Fruit fly (Drosophila melanogaster) whole organism, embryonic: Measurements from ENCODE around the gene EMC6.
A peak's percentile ranks its signal among the peaks of the same experiment; 100 is the strongest.

ENCODE experiments used
- Atf-2 ChIP-seq: fragments of 200-800 bp; sonication (Bioruptor generic); optimal IDR thresholded peaks from 2 replicates; lab custom pipeline; 2016; ENCODE audit warnings: missing biosample characterization, missing genetic modification characterization
- CG10979 ChIP-seq: fragments of 200-800 bp; sonication (Bioruptor generic); optimal IDR thresholded peaks from 2 replicates; lab custom pipeline; 2018; ENCODE audit warnings: missing biosample characterization, mild to moderate bottlenecking, missing genetic modification characterization, moderate library complexity
- CG11504 ChIP-seq: fragments of 200-800 bp; sonication (Bioruptor generic); optimal IDR thresholded peaks from 3 replicates; lab custom pipeline; 2019; ENCODE audit warnings: missing biosample characterization, mild to moderate bottlenecking, missing genetic modification characterization, moderate library complexity
- CG12769 ChIP-seq: fragments of 200-800 bp; sonication (Bioruptor generic); optimal IDR thresholded peaks from 2 replicates; lab custom pipeline; 2019; ENCODE audit warnings: missing biosample characterization, mild to moderate bottlenecking, missing genetic modification characterization, moderate library complexity
- CG13624 ChIP-seq: fragments of 200-800 bp; sonication (Bioruptor generic); optimal IDR thresholded peaks from 2 replicates; lab custom pipeline; 2016; ENCODE audit warnings: missing biosample characterization, missing genetic modification characterization
- CG14667 ChIP-seq: fragments of 200-800 bp; sonication (Bioruptor generic); IDR thresholded peaks from 2 replicates; pipeline ENCODE4 v1.3.6; 2022; ENCODE audit warnings: missing biosample characterization, missing genetic modification characterization
- CG14860 ChIP-seq: fragments of 200-800 bp; sonication (Bioruptor generic); IDR thresholded peaks from 3 replicates; pipeline ENCODE4 v1.3.6; 2022; ENCODE audit warnings: missing biosample characterization, missing genetic modification characterization; ENCODE audit not compliant: partially characterized antibody
- CG15514 ChIP-seq: fragments of 200-800 bp; sonication (Bioruptor generic); optimal IDR thresholded peaks from 3 replicates; lab custom pipeline; 2017; ENCODE audit warnings: missing biosample characterization, missing genetic modification characterization, mild to moderate bottlenecking, moderate library complexity, missing genetic modification reagents
- CG16815 ChIP-seq: fragments of 200-800 bp; sonication (Bioruptor generic); optimal IDR thresholded peaks from 3 replicates; lab custom pipeline; 2017; ENCODE audit warnings: missing biosample characterization, mild to moderate bottlenecking, missing genetic modification characterization
- CG17186 ChIP-seq: fragments of 200-800 bp; sonication (Bioruptor generic); optimal IDR thresholded peaks from 3 replicates; lab custom pipeline; 2017; ENCODE audit warnings: missing biosample characterization, missing genetic modification reagents, missing genetic modification characterization
- CG2199 ChIP-seq: fragments of 200-800 bp; sonication (Bioruptor generic); IDR thresholded peaks from 3 replicates; pipeline ENCODE4 v1.3.6; 2022; ENCODE audit warnings: missing biosample characterization, missing genetic modification characterization
- CG34376 ChIP-seq: fragments of 200-800 bp; sonication (Bioruptor generic); optimal IDR thresholded peaks from 2 replicates; lab custom pipeline; 2018; ENCODE audit warnings: missing biosample characterization, mild to moderate bottlenecking, missing genetic modification characterization
- CG3847 ChIP-seq: fragments of 200-800 bp; sonication (Bioruptor generic); IDR thresholded peaks from 2 replicates; pipeline ENCODE4 v1.3.6; 2022; ENCODE audit warnings: missing biosample characterization, missing genetic modification characterization
- CG4360 ChIP-seq: fragments of 200-800 bp; sonication (Bioruptor generic); IDR thresholded peaks from 2 replicates; pipeline ENCODE4 v1.3.6; 2022; ENCODE audit warnings: missing biosample characterization, missing genetic modification characterization
- CG4707 ChIP-seq: fragments of 200-800 bp; sonication (Bioruptor generic); optimal IDR thresholded peaks from 2 replicates; lab custom pipeline; 2018; ENCODE audit warnings: missing biosample characterization, mild to moderate bottlenecking, missing genetic modification characterization, moderate library complexity
- CG8089 ChIP-seq: fragments of 200-800 bp; sonication (Bioruptor generic); optimal IDR thresholded peaks from 3 replicates; lab custom pipeline; 2016; ENCODE audit warnings: missing biosample characterization, missing genetic modification characterization
- CoRest ChIP-seq: fragments of 200-800 bp; sonication (Bioruptor generic); optimal IDR thresholded peaks from 3 replicates; lab custom pipeline; 2018; ENCODE audit warnings: missing biosample characterization, mild to moderate bottlenecking, missing genetic modification characterization, moderate library complexity
- GATAe ChIP-seq: fragments of 200-800 bp; sonication (Bioruptor generic); conservative IDR thresholded peaks from 2 replicates; pipeline ENCODE4 v1.3.6; 2022; ENCODE audit warnings: missing biosample characterization, missing genetic modification characterization
- HHEX ChIP-seq: fragments of 200-800 bp; sonication (Bioruptor generic); optimal IDR thresholded peaks from 3 replicates; lab custom pipeline; 2017; ENCODE audit warnings: missing biosample characterization, mild to moderate bottlenecking, missing genetic modification characterization, missing genetic modification reagents
- Mad ChIP-seq: fragments of 200-800 bp; sonication (Bioruptor generic); optimal IDR thresholded peaks from 2 replicates; lab custom pipeline; 2016; ENCODE audit warnings: missing biosample characterization, missing genetic modification characterization
- NFAT ChIP-seq: fragments of 200-800 bp; sonication (Bioruptor generic); IDR thresholded peaks from 2 replicates; pipeline ENCODE4 v1.3.6; 2022; ENCODE audit warnings: missing biosample characterization, missing genetic modification characterization
- PHDP ChIP-seq: fragments of 200-800 bp; sonication (Bioruptor generic); optimal IDR thresholded peaks from 3 replicates; lab custom pipeline; 2018; ENCODE audit warnings: missing biosample characterization, mild to moderate bottlenecking, missing genetic modification characterization, moderate library complexity
- Sin3A ChIP-seq: fragments of >200 bp; optimal IDR thresholded peaks from 2 replicates; lab custom pipeline; 2018
- Sox102F ChIP-seq: fragments of 200-800 bp; sonication (Bioruptor generic); optimal IDR thresholded peaks from 2 replicates; lab custom pipeline; 2018; ENCODE audit warnings: missing biosample characterization, mild to moderate bottlenecking, missing genetic modification characterization, moderate library complexity
- Stat92E ChIP-seq, 3 experiments: fragments of >200 bp in 2 of 3; fragments of 200-800 bp in 1 of 3; sonication (Bioruptor generic) in 1 of 3; optimal IDR thresholded peaks; 2 replicates each; lab custom pipeline; 2017 to 2019; ENCODE audit warnings: missing biosample characterization in 3 of 3, missing genetic modification characterization in 3 of 3, mild to moderate bottlenecking in 1 of 3, moderate library complexity in 1 of 3
- Tbp ChIP-seq: fragments of >200 bp; optimal IDR thresholded peaks from 2 replicates; lab custom pipeline; 2018; ENCODE audit warnings: missing biosample characterization, missing genetic modification characterization
- Trl ChIP-seq, 3 experiments: fragments of >200 bp in 2 of 3; fragments of 200-800 bp in 1 of 3; sonication (Bioruptor generic) in 1 of 3; optimal IDR thresholded peaks; 2 replicates in 1 of 3; 3 replicates in 2 of 3; lab custom pipeline; 2016 to 2017; ENCODE audit warnings: missing biosample characterization in 1 of 3, missing genetic modification characterization in 1 of 3
- YL-1 ChIP-seq: fragments of 200-800 bp; sonication (Bioruptor generic); optimal IDR thresholded peaks from 3 replicates; lab custom pipeline; 2017; ENCODE audit warnings: missing biosample characterization, mild to moderate bottlenecking, missing genetic modification characterization
- ash1 ChIP-seq: fragments of 200-800 bp; sonication (Bioruptor generic); optimal IDR thresholded peaks from 2 replicates; lab custom pipeline; 2018; ENCODE audit warnings: missing biosample characterization, mild to moderate bottlenecking, missing genetic modification characterization
- btn ChIP-seq: fragments of 200-800 bp; sonication (Bioruptor generic); optimal IDR thresholded peaks from 2 replicates; lab custom pipeline; 2016; ENCODE audit warnings: missing biosample characterization, missing genetic modification characterization
- esg ChIP-seq: fragments of 200-800 bp; sonication (Bioruptor generic); conservative IDR thresholded peaks from 2 replicates; pipeline ENCODE4 v1.3.6; 2022; ENCODE audit warnings: missing biosample characterization, missing genetic modification characterization
- fd96Cb ChIP-seq: fragments of 200-800 bp; sonication (Bioruptor generic); optimal IDR thresholded peaks from 2 replicates; lab custom pipeline; 2018; ENCODE audit warnings: missing biosample characterization, mild to moderate bottlenecking, missing genetic modification characterization, moderate library complexity
- ftz-f1 ChIP-seq: fragments of 200-800 bp; sonication (Bioruptor generic); optimal IDR thresholded peaks from 2 replicates; lab custom pipeline; 2016; ENCODE audit warnings: missing biosample characterization, missing genetic modification characterization
- her ChIP-seq: fragments of 200-800 bp; sonication (Bioruptor generic); optimal IDR thresholded peaks from 2 replicates; lab custom pipeline; 2016; ENCODE audit warnings: missing biosample characterization, missing genetic modification characterization
- jigr1 ChIP-seq: fragments of 200-800 bp; sonication (Bioruptor generic); IDR thresholded peaks from 3 replicates; pipeline ENCODE4 v1.3.6; 2022; ENCODE audit warnings: missing biosample characterization, missing genetic modification characterization
- jing ChIP-seq: fragments of 200-800 bp; sonication (Bioruptor generic); optimal IDR thresholded peaks from 2 replicates; lab custom pipeline; 2018; ENCODE audit warnings: missing biosample characterization, mild to moderate bottlenecking, missing genetic modification characterization
- kah ChIP-seq: fragments of 200-800 bp; sonication (Bioruptor generic); optimal IDR thresholded peaks from 2 replicates; lab custom pipeline; 2018; ENCODE audit warnings: missing biosample characterization, mild to moderate bottlenecking, missing genetic modification characterization
- lmd ChIP-seq: fragments of 200-800 bp; sonication (Bioruptor generic); IDR thresholded peaks from 2 replicates; pipeline ENCODE4 v1.3.6; 2022; ENCODE audit warnings: missing biosample characterization, missing genetic modification characterization
- mam ChIP-seq: fragments of 200-800 bp; sonication (Bioruptor generic); optimal IDR thresholded peaks from 3 replicates; lab custom pipeline; 2016; ENCODE audit warnings: missing biosample characterization, missing genetic modification characterization
- prd ChIP-seq, 3 experiments: fragments of >200 bp in 2 of 3; fragments of 200-800 bp in 1 of 3; sonication (Bioruptor generic) in 1 of 3; optimal IDR thresholded peaks in 2 of 3; IDR thresholded peaks in 1 of 3; 2 replicates in 2 of 3; 3 replicates in 1 of 3; pipeline versions ENCODE4 v1.3.6 to Lab custom; 2017 to 2022; ENCODE audit warnings: missing biosample characterization in 1 of 3, missing genetic modification characterization in 1 of 3
- sc ChIP-seq, 3 experiments: fragments of >200 bp in 2 of 3; fragments of 200-800 bp in 1 of 3; sonication (Bioruptor generic) in 1 of 3; optimal IDR thresholded peaks; 2 replicates in 2 of 3; 3 replicates in 1 of 3; lab custom pipeline; 2017; ENCODE audit warnings: mild to moderate bottlenecking in 1 of 3, missing biosample characterization in 1 of 3, missing genetic modification characterization in 1 of 3, missing genetic modification reagents in 1 of 3
- schlank ChIP-seq: fragments of 200-800 bp; sonication (Bioruptor generic); optimal IDR thresholded peaks from 2 replicates; lab custom pipeline; 2018; ENCODE audit warnings: missing biosample characterization, mild to moderate bottlenecking, missing genetic modification characterization
- sens ChIP-seq: fragments of 200-800 bp; sonication (Bioruptor generic); peaks from one replicate; lab custom pipeline; 2016; ENCODE audit warnings: missing biosample characterization, missing genetic modification characterization
- slou ChIP-seq: fragments of 200-800 bp; sonication (Bioruptor generic); optimal IDR thresholded peaks from 3 replicates; lab custom pipeline; 2016; ENCODE audit warnings: missing biosample characterization, missing genetic modification characterization
- so ChIP-seq: fragments of 200-800 bp; sonication (Bioruptor generic); IDR thresholded peaks from 3 replicates; pipeline ENCODE4 v1.3.6; 2022; ENCODE audit warnings: missing biosample characterization, missing genetic modification characterization
- sug ChIP-seq: fragments of 200-800 bp; optimal IDR thresholded peaks from 2 replicates; lab custom pipeline; 2019; ENCODE audit warnings: missing biosample characterization, mild to moderate bottlenecking, missing genetic modification characterization, moderate library complexity
- unpg ChIP-seq: fragments of 200-800 bp; sonication (Bioruptor generic); optimal IDR thresholded peaks from 3 replicates; lab custom pipeline; 2018; ENCODE audit warnings: missing biosample characterization, mild to moderate bottlenecking, missing genetic modification characterization, moderate library complexity
- zen ChIP-seq: fragments of 200-800 bp; sonication (Bioruptor generic); optimal IDR thresholded peaks from 3 replicates; lab custom pipeline; 2018; ENCODE audit warnings: missing biosample characterization, mild to moderate bottlenecking, missing genetic modification characterization, moderate library complexity
- zen2 ChIP-seq: fragments of 200-800 bp; sonication (Bioruptor generic); IDR thresholded peaks from 3 replicates; pipeline ENCODE4 v1.3.6; 2022; ENCODE audit warnings: missing biosample characterization, missing genetic modification characterization; ENCODE audit not compliant: partially characterized antibody
- zfh2 ChIP-seq: fragments of 200-800 bp; sonication (Bioruptor generic); optimal IDR thresholded peaks from 2 replicates; lab custom pipeline; 2016; ENCODE audit warnings: missing biosample characterization, missing genetic modification characterization

Gene EMC6

DNA sequence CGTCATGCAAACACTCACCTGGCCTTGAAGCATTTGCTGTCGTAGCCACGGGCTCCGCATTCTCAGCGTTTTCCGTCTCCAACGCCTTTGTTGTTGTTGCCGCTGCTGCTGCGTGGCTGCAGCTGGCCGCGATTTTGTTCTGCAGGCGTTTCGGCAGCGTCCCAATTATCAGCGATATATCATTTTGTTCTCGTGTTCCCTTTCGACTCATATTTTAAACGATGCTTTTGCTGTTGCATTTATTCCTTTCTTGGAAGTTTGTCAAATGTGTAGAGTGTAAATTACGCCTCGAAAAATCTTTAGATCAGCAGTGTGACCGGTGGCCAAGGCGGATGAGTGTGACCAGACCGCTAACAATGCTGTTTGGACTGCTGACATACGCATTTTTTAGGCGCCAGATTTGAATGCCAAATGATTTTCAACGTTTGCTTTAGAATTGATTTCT is 8.3 kb upstream of the EMC6 start, which contains the start of gene Smg6 (continued):
- TF ChIP-seq CG3847 = peak; percentile 35; the same call in 1 of the 2 replicates
- TF ChIP-seq schlank (tag; lab: Kevin White, UChicago) = no peak
- TF ChIP-seq sc (optimal IDR thresholded peaks at IDR 0.05; lab: Kevin White, UChicago) = no peak
- TF ChIP-seq sc (GFP tag; optimal IDR thresholded peaks at IDR 0.05; lab: Kevin White, UChicago) = no peak
- TF ChIP-seq zen2 (GFP tag; lab: Robert Waterston, UW) = no peak
- 0 out of 3 replicates have a peak, but pooled peaks have one; percentile 34 for TF ChIP-seq CG2199
- no peak for TF ChIP-seq Atf-2
- TF ChIP-seq Stat92E (GFP tag; optimal IDR thresholded peaks at IDR 0.05; lab: Kevin White, UChicago) = peak in 1 of 3 experiments; percentile 59
- TF ChIP-seq CG15514 (GFP tag; lab: Kevin White, UChicago) = no peak
- peak; percentile 99 for TF ChIP-seq YL-1
- TF ChIP-seq sens = no peak
- no peak for TF ChIP-seq NFAT (GFP tag; lab: Robert Waterston, UW)
- no peak for TF ChIP-seq CG11504 (tag; lab: Kevin White, UChicago)
- no peak for TF ChIP-seq Sox102F (GFP tag; lab: Kevin White, UChicago)
- TF ChIP-seq Mad (GFP tag; lab: Kevin White, UChicago) = no peak
- TF ChIP-seq CG34376 = peak; percentile 49
- no peak for TF ChIP-seq zfh2 (GFP tag; lab: Kevin White, UChicago)
- TF ChIP-seq ash1 = no peak
- no peak for TF ChIP-seq CG4707 (GFP tag; lab: Kevin White, UChicago)
- TF ChIP-seq unpg (GFP tag; lab: Kevin White, UChicago) = no peak
- TF ChIP-seq mam (GFP tag; lab: Kevin White, UChicago) = no peak
- no peak for TF ChIP-seq HHEX (GFP tag; lab: Kevin White, UChicago)
- TF ChIP-seq CoRest (tag; lab: Kevin White, UChicago) = no peak
- no peak for TF ChIP-seq Tbp (GFP tag; lab: Kevin White, UChicago)
- no peak for TF ChIP-seq CG12769
- TF ChIP-seq lmd (GFP tag; lab: Robert Waterston, UW) = no peak
- TF ChIP-seq CG16815 (GFP tag; lab: Kevin White, UChicago) = no peak
- TF ChIP-seq so (GFP tag; lab: Robert Waterston, UW) = no peak
- TF ChIP-seq CG8089 (GFP tag; lab: Kevin White, UChicago) = no peak
- peak; percentile 94 for TF ChIP-seq ftz-f1 (GFP tag; lab: Kevin White, UChicago)
- peak; percentile 93 for TF ChIP-seq CG4360 (GFP tag; lab: Robert Waterston, UW)
- TF ChIP-seq CG10979 (tag; lab: Kevin White, UChicago) = no peak
- TF ChIP-seq esg (GFP tag; lab: Robert Waterston, UW) = no peak
- no peak for TF ChIP-seq fd96Cb (tag; lab: Kevin White, UChicago)
- TF ChIP-seq slou = no peak
- TF ChIP-seq CG13624 (GFP tag; lab: Kevin White, UChicago) = peak; percentile 89
- no peak for TF ChIP-seq sug
- peak; percentile 59 for TF ChIP-seq CG17186 (GFP tag; lab: Kevin White, UChicago)
- TF ChIP-seq PHDP = no peak
- TF ChIP-seq Trl (optimal IDR thresholded peaks at IDR 0.05; lab: Kevin White, UChicago) = no peak
- TF ChIP-seq Trl (GFP tag; optimal IDR thresholded peaks at IDR 0.05; lab: Kevin White, UChicago) = no peak
- TF ChIP-seq btn (GFP tag; lab: Kevin White, UChicago) = no peak
- no peak for TF ChIP-seq GATAe
- TF ChIP-seq her (GFP tag; lab: Kevin White, UChicago) = no peak
- no peak for TF ChIP-seq CG14667
- TF ChIP-seq Sin3A (lab: Kevin White, UChicago) = peak; percentile 32
- TF ChIP-seq CG14860 (GFP tag; lab: Robert Waterston, UW) = no peak
- no peak for TF ChIP-seq jigr1 (GFP tag; lab: Robert Waterston, UW)
- no peak for TF ChIP-seq kah (GFP tag; lab: Kevin White, UChicago)
- no peak for TF ChIP-seq jing (GFP tag; lab: Kevin White, UChicago)
- peak; percentile 22 for TF ChIP-seq zen (tag; lab: Kevin White, UChicago)
- no peak for TF ChIP-seq prd (optimal IDR thresholded peaks at IDR 0.05; lab: Kevin White, UChicago)
- no peak for TF ChIP-seq prd (GFP tag; IDR thresholded peaks at IDR 0.05; lab: Robert Waterston, UW)
